Worm (Caenorhabditis elegans) whole organism, mixed stage, embryonic: ENCODE measurements around the gene ZK1010.10.

ENCODE experiments used
- ceh-83 ChIP-seq: fragments of 200-800 bp; sonication (Bioruptor generic); optimal IDR thresholded peaks from 2 replicates; lab custom pipeline; 2018; ENCODE audit warnings: mild to moderate bottlenecking, missing genetic modification characterization, missing compliant biosample characterization
- nhr-237 ChIP-seq: fragments of 150-350 bp; optimal IDR thresholded peaks from 2 replicates; lab custom pipeline; 2014; ENCODE audit warnings: missing biosample characterization, missing genetic modification characterization
- snpc-4 ChIP-seq: fragments of 150-350 bp; optimal IDR thresholded peaks from 2 replicates; lab custom pipeline; 2014; ENCODE audit warnings: missing biosample characterization, missing genetic modification characterization
- unc-62 ChIP-seq: fragments of 150-350 bp; optimal IDR thresholded peaks from 2 replicates; lab custom pipeline; 2014; ENCODE audit warnings: missing biosample characterization, missing genetic modification reagents, missing genetic modification characterization

- TF ChIP-seq nhr-237 (tag; lab: Kevin White, UChicago) (no peak), snpc-4 (no peak), ceh-83 (GFP tag; lab: Kevin White, UChicago) (no peak), unc-62 (GFP tag; lab: Kevin White, UChicago) (no peak)
These were observed 13.7 kb downstream of the ZK1010.10 start for ce11 chrIII:13015754-13016317.
